Fruit fly (Drosophila melanogaster): Measurements from ENCODE around the gene CG6923.
A peak's percentile ranks its signal among the peaks of the same experiment; 100 is the strongest.

CG6923 gene

dm6 chr3R:11741730-11742203, 8.1 kb downstream of the CG6923 start, which contains the start of the genes Blm and CG14722:
Blm (minus strand) TSS chr3R:11741783.
CG14722 (plus strand) TSS chr3R:11741890.
- TF ChIP-seq CG1620 (GFP tag; optimal IDR thresholded peaks at IDR 0.05) (peak; percentile 28), bab1 (GFP tag; optimal IDR thresholded peaks at IDR 0.05) (peak; percentile 60), CG33017 (tag; optimal IDR thresholded peaks at IDR 0.05) (no peak), cnc (optimal IDR thresholded peaks at IDR 0.05) (no peak), CG14711 (tag; optimal IDR thresholded peaks at IDR 0.05) (peak; percentile 28), CG11617 (GFP tag; optimal IDR thresholded peaks at IDR 0.05) (peak; percentile 10), Crg-1 (GFP tag; optimal IDR thresholded peaks at IDR 0.05) (no peak), Mnt (GFP tag; optimal IDR thresholded peaks at IDR 0.05) (peak; percentile 64)

dm6 chr3R:11735337-11735736, 14.5 kb downstream of the CG6923 start, which contains the start of gene CG14721:
CG14721 (plus strand) TSS chr3R:11735447.
- peak; percentile 7 for TF ChIP-seq CG14711 (tag; optimal IDR thresholded peaks at IDR 0.05)
- no peak for TF ChIP-seq toe (GFP tag; optimal IDR thresholded peaks at IDR 0.05)
- no peak for TF ChIP-seq tj (GFP tag; optimal IDR thresholded peaks at IDR 0.05)
- TF ChIP-seq CG1620 (GFP tag; optimal IDR thresholded peaks at IDR 0.05): peak; percentile 5
- peak; percentile 14 for TF ChIP-seq CG11617 (GFP tag; optimal IDR thresholded peaks at IDR 0.05)
- TF ChIP-seq Mnt (GFP tag; optimal IDR thresholded peaks at IDR 0.05): peak; percentile 50
- no peak for TF ChIP-seq CG7101 (tag; optimal IDR thresholded peaks at IDR 0.05)
- no peak for TF ChIP-seq cnc (optimal IDR thresholded peaks at IDR 0.05)
- TF ChIP-seq CG7045 (GFP tag; optimal IDR thresholded peaks at IDR 0.05): peak; percentile 4
- peak; percentile 61 for TF ChIP-seq bab1 (GFP tag; optimal IDR thresholded peaks at IDR 0.05)
- no peak for TF ChIP-seq pad (GFP tag; optimal IDR thresholded peaks at IDR 0.05)

dm6 chr3R:11721593-11721992, 28.2 kb downstream of the CG6923 start, which contains the start of gene CG12594:
CG12594 (plus strand) TSS chr3R:11721734.
- TF ChIP-seq CG12768 (GFP tag; optimal IDR thresholded peaks at IDR 0.05) (no peak), Clk (GFP tag; optimal IDR thresholded peaks at IDR 0.05) (no peak), CG7045 (GFP tag; optimal IDR thresholded peaks at IDR 0.05) (no peak), tj (GFP tag; optimal IDR thresholded peaks at IDR 0.05) (no peak)

dm6 chr3R:11711376-11711775, 38.5 kb downstream of the CG6923 start, which contains the start of gene CG14720:
CG14720 (plus strand) TSS chr3R:11711676.
- TF ChIP-seq Mnt (GFP tag; optimal IDR thresholded peaks at IDR 0.05): no peak
- TF ChIP-seq CG14711 (tag; optimal IDR thresholded peaks at IDR 0.05): no peak
- TF ChIP-seq Clk (GFP tag; optimal IDR thresholded peaks at IDR 0.05): no peak
- no peak for TF ChIP-seq CG5204 (GFP tag; optimal IDR thresholded peaks at IDR 0.05)
- no peak for TF ChIP-seq pad (GFP tag; optimal IDR thresholded peaks at IDR 0.05)
- TF ChIP-seq kay (GFP tag; ENCODE audit: borderline replicate concordance): no peak
- no peak for TF ChIP-seq cnc (optimal IDR thresholded peaks at IDR 0.05)
- no peak for TF ChIP-seq CG1620 (GFP tag; optimal IDR thresholded peaks at IDR 0.05)
- TF ChIP-seq CG11617 (GFP tag; optimal IDR thresholded peaks at IDR 0.05): no peak
- TF ChIP-seq Crg-1 (GFP tag; optimal IDR thresholded peaks at IDR 0.05): no peak
- TF ChIP-seq cic (GFP tag; optimal IDR thresholded peaks at IDR 0.05): no peak
- no peak for TF ChIP-seq Hr96 (GFP tag; optimal IDR thresholded peaks at IDR 0.05)
- no peak for TF ChIP-seq toe (GFP tag; optimal IDR thresholded peaks at IDR 0.05)

- no peak for TF ChIP-seq toe (GFP tag; optimal IDR thresholded peaks at IDR 0.05)
- TF ChIP-seq CG5204 (GFP tag; optimal IDR thresholded peaks at IDR 0.05): no peak
- TF ChIP-seq ovo (GFP tag; optimal IDR thresholded peaks at IDR 0.05): no peak
- no peak for TF ChIP-seq bab1 (GFP tag; optimal IDR thresholded peaks at IDR 0.05)
- TF ChIP-seq CG11617 (GFP tag; optimal IDR thresholded peaks at IDR 0.05): no peak
- no peak for TF ChIP-seq CG7101 (tag; optimal IDR thresholded peaks at IDR 0.05)
- no peak for TF ChIP-seq CG7045 (GFP tag; optimal IDR thresholded peaks at IDR 0.05)
- no peak for TF ChIP-seq Crg-1 (GFP tag; optimal IDR thresholded peaks at IDR 0.05)
Measured at dm6 chr3R:11703730-11704129, 46.1 kb downstream of the CG6923 start, which contains the start of gene I-t. I-t (plus strand) TSS chr3R:11704030.

- TF ChIP-seq CG5204 (GFP tag; optimal IDR thresholded peaks at IDR 0.05): no peak
- no peak for TF ChIP-seq CG7045 (GFP tag; optimal IDR thresholded peaks at IDR 0.05)
- no peak for TF ChIP-seq bab1 (GFP tag; optimal IDR thresholded peaks at IDR 0.05)
- TF ChIP-seq CG14711 (tag; optimal IDR thresholded peaks at IDR 0.05): no peak
- TF ChIP-seq Crg-1 (GFP tag; optimal IDR thresholded peaks at IDR 0.05): no peak
- TF ChIP-seq CG11617 (GFP tag; optimal IDR thresholded peaks at IDR 0.05): no peak
- TF ChIP-seq pad (GFP tag; optimal IDR thresholded peaks at IDR 0.05): no peak
- no peak for TF ChIP-seq Mnt (GFP tag; optimal IDR thresholded peaks at IDR 0.05)
- TF ChIP-seq toe (GFP tag; optimal IDR thresholded peaks at IDR 0.05): no peak
- TF ChIP-seq kay (GFP tag; ENCODE audit: borderline replicate concordance): no peak
- TF ChIP-seq CG7101 (tag; optimal IDR thresholded peaks at IDR 0.05): no peak
- no peak for TF ChIP-seq CG12768 (GFP tag; optimal IDR thresholded peaks at IDR 0.05)
- TF ChIP-seq cnc (optimal IDR thresholded peaks at IDR 0.05): no peak
- no peak for TF ChIP-seq CG1620 (GFP tag; optimal IDR thresholded peaks at IDR 0.05)
- TF ChIP-seq Clk (GFP tag; optimal IDR thresholded peaks at IDR 0.05): no peak
- no peak for TF ChIP-seq ovo (GFP tag; optimal IDR thresholded peaks at IDR 0.05)
- TF ChIP-seq CG33017 (tag; optimal IDR thresholded peaks at IDR 0.05): no peak
Measured at dm6 chr3R:11700314-11700713, 49.5 kb downstream of the CG6923 start, which contains the start of gene CG14718. CG14718 (plus strand) TSS chr3R:11700614.

dm6 chr3R:11696209-11696608, 53.6 kb downstream of the CG6923 start, which contains the start of gene CG14717:
CG14717 (plus strand) TSS chr3R:11696509.
- no peak for TF ChIP-seq ovo (GFP tag; optimal IDR thresholded peaks at IDR 0.05)
- TF ChIP-seq tj (GFP tag; optimal IDR thresholded peaks at IDR 0.05): no peak
- TF ChIP-seq Hr96 (GFP tag; optimal IDR thresholded peaks at IDR 0.05): no peak
- no peak for TF ChIP-seq CG12768 (GFP tag; optimal IDR thresholded peaks at IDR 0.05)
- TF ChIP-seq toe (GFP tag; optimal IDR thresholded peaks at IDR 0.05): no peak
- no peak for TF ChIP-seq bab1 (GFP tag; optimal IDR thresholded peaks at IDR 0.05)
- no peak for TF ChIP-seq CG14711 (tag; optimal IDR thresholded peaks at IDR 0.05)
- no peak for TF ChIP-seq pad (GFP tag; optimal IDR thresholded peaks at IDR 0.05)
- TF ChIP-seq CG7045 (GFP tag; optimal IDR thresholded peaks at IDR 0.05): no peak
- TF ChIP-seq Clk (GFP tag; optimal IDR thresholded peaks at IDR 0.05): no peak
- TF ChIP-seq Mnt (GFP tag; optimal IDR thresholded peaks at IDR 0.05): no peak
- no peak for TF ChIP-seq cnc (optimal IDR thresholded peaks at IDR 0.05)
- TF ChIP-seq cic (GFP tag; optimal IDR thresholded peaks at IDR 0.05): no peak
- no peak for TF ChIP-seq CG5204 (GFP tag; optimal IDR thresholded peaks at IDR 0.05)
- no peak for TF ChIP-seq CG7101 (tag; optimal IDR thresholded peaks at IDR 0.05)
- TF ChIP-seq CG1620 (GFP tag; optimal IDR thresholded peaks at IDR 0.05): no peak
- TF ChIP-seq CG11617 (GFP tag; optimal IDR thresholded peaks at IDR 0.05): no peak
- no peak for TF ChIP-seq kay (GFP tag; ENCODE audit: borderline replicate concordance)
- TF ChIP-seq CG33017 (tag; optimal IDR thresholded peaks at IDR 0.05): no peak
- TF ChIP-seq Crg-1 (GFP tag; optimal IDR thresholded peaks at IDR 0.05): no peak
